Fruit fly (Drosophila melanogaster) whole organism, wandering third instar larva: Measurements from ENCODE around the gene p24-1.

Source experiments
- CrebA ChIP-seq: fragments of 200-800 bp; sonication (Bioruptor generic); optimal IDR thresholded peaks from 2 replicates; lab custom pipeline; 2016; ENCODE audit warnings: missing biosample characterization, mild to moderate bottlenecking, missing genetic modification characterization, borderline replicate concordance
- dmrt93B ChIP-seq: fragments of 200-800 bp; sonication (Bioruptor generic); optimal IDR thresholded peaks from 2 replicates; lab custom pipeline; 2018; ENCODE audit warnings: missing biosample characterization, mild to moderate bottlenecking, missing genetic modification characterization
- fru ChIP-seq: fragments of 200-800 bp; sonication (Bioruptor generic); optimal IDR thresholded peaks from 3 replicates; lab custom pipeline; 2016; ENCODE audit warnings: missing biosample characterization, mild to moderate bottlenecking, missing genetic modification characterization
- rgr ChIP-seq: fragments of 200-800 bp; sonication (Bioruptor generic); optimal IDR thresholded peaks from 3 replicates; lab custom pipeline; 2016; ENCODE audit warnings: missing biosample characterization, mild to moderate bottlenecking, missing genetic modification characterization
- sv ChIP-seq: fragments of 200-800 bp; sonication (Bioruptor generic); optimal IDR thresholded peaks from 3 replicates; lab custom pipeline; 2016; ENCODE audit warnings: missing biosample characterization, missing genetic modification characterization
- usp ChIP-seq: fragments of >200 bp; optimal IDR thresholded peaks from 2 replicates; lab custom pipeline; 2017; ENCODE audit warnings: missing biosample characterization, missing genetic modification characterization

DNA sequence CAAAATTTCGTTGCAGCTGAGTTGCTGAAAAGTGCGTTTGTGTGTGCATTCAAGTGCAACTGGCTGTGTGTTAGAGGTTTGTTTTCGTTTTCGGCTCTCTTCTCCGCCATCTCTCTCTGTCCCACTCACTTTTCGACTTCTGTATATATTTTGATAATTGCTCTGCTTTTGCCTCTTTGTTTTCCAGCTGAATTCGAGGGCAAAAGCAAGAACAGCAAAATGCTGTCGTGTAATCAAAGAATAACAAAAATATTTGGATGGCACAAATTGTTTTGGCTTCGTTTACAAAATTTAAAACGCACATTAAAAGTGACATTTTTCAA is 33.6 kb downstream of the p24-1 start:
- TF ChIP-seq dmrt93B (GFP tag; lab: Kevin White, UChicago) = no peak
- TF ChIP-seq rgr = no peak
- no peak for TF ChIP-seq sv (GFP tag; lab: Kevin White, UChicago)
- no peak for TF ChIP-seq CrebA (GFP tag; lab: Kevin White, UChicago)
- TF ChIP-seq fru (GFP tag; lab: Kevin White, UChicago) = no peak
- TF ChIP-seq usp (GFP tag; lab: Kevin White, UChicago) = no peak
